Fruit fly (Drosophila melanogaster) whole organism, adult: Measurements from ENCODE around the gene Duba.

Experiments
- CG11617 ChIP-seq: fragments of 200-800 bp; sonication (Bioruptor generic); optimal IDR thresholded peaks from 2 replicates; lab custom pipeline; 2017; ENCODE audit warnings: mild to moderate bottlenecking, missing biosample characterization, missing genetic modification reagents, missing genetic modification characterization
- CG12768 ChIP-seq: fragments of 200-800 bp; sonication (Bioruptor generic); optimal IDR thresholded peaks from 2 replicates; lab custom pipeline; 2017; ENCODE audit warnings: missing biosample characterization, missing genetic modification characterization, mild to moderate bottlenecking, moderate library complexity, missing genetic modification reagents
- CG14711 ChIP-seq: fragments of 200-800 bp; sonication (Bioruptor generic); optimal IDR thresholded peaks from 2 replicates; lab custom pipeline; 2018; ENCODE audit warnings: missing biosample characterization, mild to moderate bottlenecking, missing genetic modification characterization, moderate library complexity
- CG1620 ChIP-seq: fragments of 200-800 bp; sonication (Bioruptor generic); optimal IDR thresholded peaks from 2 replicates; lab custom pipeline; 2016; ENCODE audit warnings: missing biosample characterization, missing genetic modification characterization
- CG33017 ChIP-seq: fragments of 200-800 bp; sonication (Bioruptor generic); optimal IDR thresholded peaks from 2 replicates; lab custom pipeline; 2018; ENCODE audit warnings: missing biosample characterization, mild to moderate bottlenecking, missing genetic modification characterization, moderate library complexity
- CG5204 ChIP-seq: fragments of 200-800 bp; sonication (Bioruptor generic); optimal IDR thresholded peaks from 2 replicates; lab custom pipeline; 2016; ENCODE audit warnings: missing biosample characterization, missing genetic modification characterization
- CG7045 ChIP-seq: fragments of 200-800 bp; sonication (Bioruptor generic); optimal IDR thresholded peaks from 2 replicates; lab custom pipeline; 2017; ENCODE audit warnings: missing biosample characterization, mild to moderate bottlenecking, missing genetic modification characterization
- CG7101 ChIP-seq: fragments of 200-800 bp; sonication (Bioruptor generic); optimal IDR thresholded peaks from 2 replicates; lab custom pipeline; 2018; ENCODE audit warnings: missing biosample characterization, mild to moderate bottlenecking, missing genetic modification characterization, moderate library complexity
- Clk ChIP-seq: fragments of 200-800 bp; sonication (Bioruptor generic); optimal IDR thresholded peaks from 2 replicates; lab custom pipeline; 2017; ENCODE audit warnings: missing biosample characterization, missing genetic modification characterization
- Crg-1 ChIP-seq: fragments of 200-800 bp; sonication (Bioruptor generic); optimal IDR thresholded peaks from 2 replicates; lab custom pipeline; 2016; ENCODE audit warnings: missing biosample characterization, missing genetic modification characterization
- Hr96 ChIP-seq: fragments of 200-800 bp; sonication (Bioruptor generic); optimal IDR thresholded peaks from 2 replicates; lab custom pipeline; 2016; ENCODE audit warnings: missing biosample characterization, missing genetic modification characterization
- Mnt ChIP-seq: fragments of 200-800 bp; sonication (Bioruptor generic); optimal IDR thresholded peaks from 2 replicates; lab custom pipeline; 2016; ENCODE audit warnings: missing biosample characterization, mild to moderate bottlenecking, missing genetic modification characterization
- bab1 ChIP-seq: fragments of 200-800 bp; sonication (Bioruptor generic); optimal IDR thresholded peaks from 3 replicates; lab custom pipeline; 2019; ENCODE audit warnings: missing biosample characterization, mild to moderate bottlenecking, missing genetic modification characterization, moderate library complexity
- cic ChIP-seq: fragments of 200-800 bp; sonication (Bioruptor generic); optimal IDR thresholded peaks from 2 replicates; lab custom pipeline; 2017; ENCODE audit warnings: missing biosample characterization, mild to moderate bottlenecking, missing genetic modification characterization, moderate library complexity
- cnc ChIP-seq, 2 experiments: fragments of >200 bp; optimal IDR thresholded peaks; 2 replicates each; lab custom pipeline; 2017
- kay ChIP-seq: fragments of 200-800 bp; sonication (Bioruptor generic); peaks from one replicate; lab custom pipeline; 2016; ENCODE audit warnings: missing biosample characterization, missing genetic modification characterization, borderline replicate concordance
- ovo ChIP-seq: fragments of 200-800 bp; sonication (Bioruptor generic); optimal IDR thresholded peaks from 2 replicates; lab custom pipeline; 2016; ENCODE audit warnings: missing biosample characterization, missing genetic modification characterization
- pad ChIP-seq: fragments of 200-800 bp; sonication (Bioruptor generic); optimal IDR thresholded peaks from 3 replicates; lab custom pipeline; 2017; ENCODE audit warnings: missing biosample characterization, missing genetic modification characterization, mild to moderate bottlenecking, moderate library complexity, missing genetic modification reagents
- tj ChIP-seq: fragments of 200-800 bp; sonication (Bioruptor generic); optimal IDR thresholded peaks from 3 replicates; lab custom pipeline; 2017; ENCODE audit warnings: missing biosample characterization, mild to moderate bottlenecking, missing genetic modification characterization, moderate library complexity
- toe ChIP-seq: fragments of 200-800 bp; sonication (Bioruptor generic); optimal IDR thresholded peaks from 2 replicates; lab custom pipeline; 2016; ENCODE audit warnings: missing biosample characterization, missing genetic modification characterization

The Duba gene

DNA sequence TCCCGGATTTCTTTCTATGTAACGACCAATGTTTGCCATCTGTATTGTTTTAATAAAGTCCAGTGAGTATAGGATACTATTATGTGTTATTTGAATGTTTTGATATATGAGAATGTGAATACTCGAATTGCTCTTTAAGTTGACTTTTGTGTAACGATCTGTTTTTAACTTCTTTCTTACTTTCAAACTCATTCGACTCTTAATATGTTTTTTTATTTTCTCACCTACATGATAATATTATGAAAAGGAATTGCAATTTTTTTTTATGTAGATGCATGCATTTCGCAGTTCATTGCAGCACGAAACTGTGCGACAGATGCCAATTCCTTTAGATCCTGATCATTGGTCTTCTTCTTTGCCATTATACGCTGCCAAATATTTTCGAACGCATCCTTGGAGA lies 34.7 kb downstream of the Duba start, which contains the start of gene CG33490:
Gene CG33490 (minus strand): TSS at position 101 of the 400 bp plus-strand sequence.
- TF ChIP-seq CG1620 = no peak
- no peak for TF ChIP-seq CG11617 (GFP tag; lab: Kevin White, UChicago)
- TF ChIP-seq toe (GFP tag; lab: Kevin White, UChicago) = no peak
- TF ChIP-seq pad (GFP tag; lab: Kevin White, UChicago) = no peak
- no peak for TF ChIP-seq CG33017 (tag; lab: Kevin White, UChicago)
- TF ChIP-seq CG5204 = no peak
- TF ChIP-seq ovo (GFP tag; lab: Kevin White, UChicago) = no peak
- no peak for TF ChIP-seq CG7045 (GFP tag; lab: Kevin White, UChicago)
- TF ChIP-seq cnc (optimal IDR thresholded peaks at IDR 0.05; lab: Kevin White, UChicago) = no peak

DNA sequence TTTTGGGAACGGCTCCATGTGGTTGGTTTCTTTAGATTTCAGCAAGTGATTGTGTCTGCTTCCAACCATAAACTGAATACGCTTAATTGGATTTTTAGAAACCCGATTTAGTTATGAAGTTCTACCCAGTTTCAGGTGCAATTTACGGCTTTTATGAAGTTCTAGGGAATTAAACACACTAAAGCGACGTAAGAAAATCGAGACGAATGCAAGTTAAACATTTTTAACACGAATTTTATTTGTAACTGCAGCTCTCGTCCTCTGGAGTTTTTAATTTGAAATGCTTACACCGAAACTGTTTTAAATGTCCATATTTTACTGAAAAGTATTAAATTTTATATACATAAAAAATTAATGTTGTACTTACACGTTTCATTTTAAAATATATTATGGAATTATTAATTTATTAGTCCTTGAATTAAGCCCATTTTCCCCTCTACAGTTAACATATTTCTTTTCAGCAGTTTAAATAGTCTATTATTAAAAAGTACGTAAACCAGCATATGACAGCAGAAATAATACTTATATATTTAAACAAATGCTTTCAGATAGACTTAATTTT lies 45.2 kb downstream of the Duba start, which contains the start of the genes CG46412 and CG33267:
Gene CG46412 (minus strand): TSS at position 101 of the 562 bp plus-strand sequence.
Gene CG33267 (plus strand): TSS at position 512 of the 562 bp plus-strand sequence.
- no peak for TF ChIP-seq CG14711
- no peak for TF ChIP-seq CG5204
- TF ChIP-seq cic (GFP tag; lab: Kevin White, UChicago) = no peak
- TF ChIP-seq tj (GFP tag; lab: Kevin White, UChicago) = no peak
- no peak for TF ChIP-seq cnc (optimal IDR thresholded peaks at IDR 0.05; lab: Kevin White, UChicago)
- TF ChIP-seq Mnt (GFP tag; lab: Kevin White, UChicago) = no peak
- TF ChIP-seq CG12768 (GFP tag; lab: Kevin White, UChicago) = no peak
- no peak for TF ChIP-seq kay (GFP tag; lab: Kevin White, UChicago)

DNA sequence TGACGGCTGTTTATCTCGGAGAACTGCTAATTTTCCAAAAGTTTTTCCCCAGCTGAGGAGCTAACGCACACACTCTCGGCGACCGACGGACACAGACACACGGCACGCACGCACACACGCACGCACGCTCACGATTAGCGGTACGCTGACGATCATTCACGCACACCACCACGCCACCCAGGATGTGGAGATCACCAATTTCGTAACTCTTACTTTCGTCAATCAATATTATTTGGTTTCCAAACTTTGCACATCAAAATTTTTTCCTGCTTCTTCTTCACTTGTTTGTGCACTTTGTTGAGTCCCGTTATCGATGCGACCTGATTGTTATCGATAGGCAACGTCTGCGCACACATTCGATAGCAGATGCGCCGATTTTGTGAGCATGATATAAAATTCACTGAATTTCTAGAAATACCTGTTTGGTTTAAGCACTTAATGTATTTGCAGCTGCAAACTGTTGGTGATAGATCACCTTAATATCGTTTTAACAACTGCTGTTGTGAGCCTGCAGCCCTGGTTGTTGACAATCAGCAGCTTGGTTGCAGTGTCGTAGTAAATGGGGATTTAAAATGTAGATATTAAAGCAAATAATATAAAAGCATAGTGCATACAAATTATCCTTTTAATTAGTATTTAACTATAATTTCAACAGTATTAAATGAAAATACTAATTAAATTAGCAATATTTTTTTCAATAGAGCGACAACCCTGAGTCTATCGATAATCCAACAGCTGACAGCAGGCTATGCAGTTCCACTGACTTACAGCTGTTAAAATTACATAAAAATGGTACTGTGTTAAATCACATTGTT lies 47.1 kb downstream of the Duba start, which contains the start of the genes CG7394 and Mob2:
Gene CG7394 (plus strand): TSS at position 51 of the 815 bp plus-strand sequence.
Gene Mob2 (minus strand): TSS at position 288 of the 815 bp plus-strand sequence.
- TF ChIP-seq CG12768 (GFP tag; lab: Kevin White, UChicago) = peak; percentile 87
- TF ChIP-seq tj (GFP tag; lab: Kevin White, UChicago) = peak; percentile 76
- TF ChIP-seq CG14711 = peak; percentile 99
- TF ChIP-seq cnc (optimal IDR thresholded peaks at IDR 0.05; lab: Kevin White, UChicago) = no peak
- peak; percentile 86 for TF ChIP-seq Clk
- TF ChIP-seq CG7101 (tag; lab: Kevin White, UChicago) = peak; percentile 94
- TF ChIP-seq bab1 (GFP tag; lab: Kevin White, UChicago) = peak; percentile 97
- peak; percentile 92 for TF ChIP-seq CG5204
- TF ChIP-seq Crg-1 (GFP tag; lab: Kevin White, UChicago) = peak; percentile 84
- TF ChIP-seq pad (GFP tag; lab: Kevin White, UChicago) = peak; percentile 72
- TF ChIP-seq ovo (GFP tag; lab: Kevin White, UChicago) = peak; percentile 83
- peak; percentile 94 for TF ChIP-seq CG11617 (GFP tag; lab: Kevin White, UChicago)
- peak; percentile 95 for TF ChIP-seq CG7045 (GFP tag; lab: Kevin White, UChicago)
- peak; percentile 78 for TF ChIP-seq Hr96 (GFP tag; lab: Kevin White, UChicago)
- TF ChIP-seq cic (GFP tag; lab: Kevin White, UChicago) = peak; percentile 53
- peak; percentile 88 for TF ChIP-seq toe (GFP tag; lab: Kevin White, UChicago)
- peak; percentile 96 for TF ChIP-seq kay (GFP tag; lab: Kevin White, UChicago)
- peak; percentile 80 for TF ChIP-seq Mnt (GFP tag; lab: Kevin White, UChicago)
- TF ChIP-seq CG33017 (tag; lab: Kevin White, UChicago) = peak; percentile 91
- TF ChIP-seq CG1620 = peak; percentile 82

DNA sequence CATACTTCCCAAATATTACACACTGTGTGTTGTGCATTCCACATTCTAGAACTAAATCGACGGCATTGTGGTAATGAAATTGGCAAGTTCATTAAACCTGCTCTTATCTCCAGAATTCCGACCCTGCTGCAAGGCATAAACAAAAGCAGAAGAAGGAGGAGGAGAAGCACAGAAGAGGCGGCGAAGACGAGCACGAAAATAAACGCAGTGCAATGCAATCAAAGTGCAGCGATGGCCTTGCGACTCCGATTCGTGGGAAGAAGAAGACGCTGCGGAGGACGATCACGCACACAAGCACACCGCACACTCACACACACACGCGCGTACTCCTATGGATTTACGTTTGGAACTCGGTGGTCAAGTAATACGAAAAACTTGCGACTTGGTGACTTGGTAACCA lies 48.4 kb downstream of the Duba start:
- peak; percentile 22 for TF ChIP-seq tj (GFP tag; lab: Kevin White, UChicago)
- no peak for TF ChIP-seq cic (GFP tag; lab: Kevin White, UChicago)

dm6 chr3L:11557209-11557608 lies 52.1 kb downstream of the Duba start:
- no peak for TF ChIP-seq tj (GFP tag; lab: Kevin White, UChicago)
- peak; percentile 81 for TF ChIP-seq CG12768 (GFP tag; lab: Kevin White, UChicago)

dm6 chr3L:11556637-11557036 lies 52.6 kb downstream of the Duba start:
- TF ChIP-seq cic (GFP tag; lab: Kevin White, UChicago) = no peak
- no peak for TF ChIP-seq CG12768 (GFP tag; lab: Kevin White, UChicago)
- no peak for TF ChIP-seq CG11617 (GFP tag; lab: Kevin White, UChicago)
- no peak for TF ChIP-seq tj (GFP tag; lab: Kevin White, UChicago)
- TF ChIP-seq CG33017 (tag; lab: Kevin White, UChicago) = no peak
- no peak for TF ChIP-seq CG1620
- no peak for TF ChIP-seq Clk
- TF ChIP-seq cnc (optimal IDR thresholded peaks at IDR 0.05; lab: Kevin White, UChicago) = no peak
- TF ChIP-seq CG7101 (tag; lab: Kevin White, UChicago) = no peak
- no peak for TF ChIP-seq CG5204
- TF ChIP-seq toe (GFP tag; lab: Kevin White, UChicago) = no peak
- no peak for TF ChIP-seq Crg-1 (GFP tag; lab: Kevin White, UChicago)
- no peak for TF ChIP-seq CG7045 (GFP tag; lab: Kevin White, UChicago)
- TF ChIP-seq CG14711 = no peak
- no peak for TF ChIP-seq bab1 (GFP tag; lab: Kevin White, UChicago)
- TF ChIP-seq pad (GFP tag; lab: Kevin White, UChicago) = no peak
- TF ChIP-seq Mnt (GFP tag; lab: Kevin White, UChicago) = no peak
- no peak for TF ChIP-seq ovo (GFP tag; lab: Kevin White, UChicago)
- no peak for TF ChIP-seq kay (GFP tag; lab: Kevin White, UChicago)
